Worm (Caenorhabditis elegans): ENCODE measurements around the gene srbc-61.

- TF ChIP-seq hlh-26 (GFP tag; conservative IDR thresholded peaks at IDR 0.05) (no peak), F55B11.4 (tag; optimal IDR thresholded peaks at IDR 0.05; ENCODE audit: borderline replicate concordance, insufficient read depth) (no peak), die-1 (tag; optimal IDR thresholded peaks at IDR 0.05) (no peak), madf-10 (tag; optimal IDR thresholded peaks at IDR 0.05) (no peak), mxl-1 (tag; optimal IDR thresholded peaks at IDR 0.05) (no peak), fkh-3 (tag; optimal IDR thresholded peaks at IDR 0.05) (no peak), dpl-1 (GFP tag; optimal IDR thresholded peaks at IDR 0.05) (no peak), lin-35 (GFP tag; optimal IDR thresholded peaks at IDR 0.05) (no peak), ztf-28 (GFP tag; IDR thresholded peaks at IDR 0.05) (no peak), gei-17 (GFP tag; optimal IDR thresholded peaks at IDR 0.05) (no peak), cebp-1 (GFP tag; IDR thresholded peaks at IDR 0.05) (no peak), cebp-1 (tag; optimal IDR thresholded peaks at IDR 0.05) (no peak)
Measured at ce11 chrV:17458069-17458468, 18.5 kb upstream of the srbc-61 start, which contains the start of gene str-200.
